Fruit fly (Drosophila melanogaster) whole organism, embryonic: ENCODE results near the gene HipHop.
A peak's percentile ranks its signal among the peaks of the same experiment; 100 is the strongest.

Experiments
- B-H1 ChIP-seq: fragments of 200-800 bp; sonication (Bioruptor generic); IDR thresholded peaks from 3 replicates; pipeline ENCODE4 v1.3.6; 2022; ENCODE audit warnings: missing biosample characterization, missing genetic modification characterization
- CG10565 ChIP-seq: fragments of 200-800 bp; sonication (Bioruptor generic); optimal IDR thresholded peaks from 3 replicates; lab custom pipeline; 2016; ENCODE audit warnings: missing biosample characterization, mild to moderate bottlenecking, missing genetic modification characterization
- CG11247 ChIP-seq: fragments of 200-800 bp; sonication (Bioruptor generic); IDR thresholded peaks from 2 replicates; pipeline ENCODE4 v1.3.6; 2022; ENCODE audit warnings: missing biosample characterization, missing genetic modification characterization
- CG11696 ChIP-seq: fragments of 200-800 bp; sonication (Bioruptor generic); IDR thresholded peaks from 2 replicates; pipeline ENCODE4 v1.3.6; 2022; ENCODE audit warnings: missing biosample characterization, missing genetic modification characterization
- CG12769 ChIP-seq: fragments of 200-800 bp; sonication (Bioruptor generic); optimal IDR thresholded peaks from 2 replicates; lab custom pipeline; 2019; ENCODE audit warnings: missing biosample characterization, mild to moderate bottlenecking, missing genetic modification characterization, moderate library complexity
- CG12942 ChIP-seq: fragments of 200-800 bp; sonication (Bioruptor generic); optimal IDR thresholded peaks from 3 replicates; lab custom pipeline; 2016; ENCODE audit warnings: missing biosample characterization, missing genetic modification characterization
- CG1602 ChIP-seq: fragments of 200-800 bp; sonication (Bioruptor generic); optimal IDR thresholded peaks from 3 replicates; lab custom pipeline; 2016; ENCODE audit warnings: missing biosample characterization, missing genetic modification characterization
- CG17361 ChIP-seq: fragments of 200-800 bp; sonication (Bioruptor generic); IDR thresholded peaks from 3 replicates; pipeline ENCODE4 v1.3.6; 2022; ENCODE audit warnings: missing biosample characterization, missing genetic modification characterization
- CG2129 ChIP-seq: fragments of 200-800 bp; sonication (Bioruptor generic); IDR thresholded peaks from 2 replicates; pipeline ENCODE4 v1.3.6; 2022; ENCODE audit warnings: missing biosample characterization, missing genetic modification characterization; ENCODE audit not compliant: partially characterized antibody
- CG2199 ChIP-seq: fragments of 200-800 bp; sonication (Bioruptor generic); IDR thresholded peaks from 3 replicates; pipeline ENCODE4 v1.3.6; 2022; ENCODE audit warnings: missing biosample characterization, missing genetic modification characterization
- CG3281 ChIP-seq: fragments of 200-800 bp; sonication (Bioruptor generic); optimal IDR thresholded peaks from 3 replicates; lab custom pipeline; 2017; ENCODE audit warnings: missing biosample characterization, mild to moderate bottlenecking, missing genetic modification characterization
- CG33557 ChIP-seq: fragments of 200-800 bp; sonication (Bioruptor generic); optimal IDR thresholded peaks from 2 replicates; lab custom pipeline; 2019; ENCODE audit warnings: missing biosample characterization, mild to moderate bottlenecking, missing genetic modification characterization, moderate library complexity
- CG4282 ChIP-seq: fragments of 200-800 bp; sonication (Bioruptor generic); optimal IDR thresholded peaks from 2 replicates; lab custom pipeline; 2016; ENCODE audit warnings: missing biosample characterization, missing genetic modification characterization
- CG4328 ChIP-seq: fragments of 200-800 bp; sonication (Bioruptor generic); optimal IDR thresholded peaks from 3 replicates; lab custom pipeline; 2017; ENCODE audit warnings: missing biosample characterization, missing genetic modification reagents, missing genetic modification characterization
- CG6254 ChIP-seq: fragments of 200-800 bp; sonication (Bioruptor generic); optimal IDR thresholded peaks from 3 replicates; lab custom pipeline; 2017; ENCODE audit warnings: mild to moderate bottlenecking, missing biosample characterization, missing genetic modification reagents, missing genetic modification characterization
- CG6689 ChIP-seq: fragments of 200-800 bp; sonication (Bioruptor generic); IDR thresholded peaks from 2 replicates; pipeline ENCODE4 v1.3.6; 2022; ENCODE audit warnings: missing biosample characterization, missing genetic modification characterization
- CG7745 ChIP-seq: fragments of 200-800 bp; sonication (Bioruptor generic); optimal IDR thresholded peaks from 2 replicates; lab custom pipeline; 2018; ENCODE audit warnings: missing biosample characterization, mild to moderate bottlenecking, missing genetic modification characterization, moderate library complexity
- CG8089 ChIP-seq: fragments of 200-800 bp; sonication (Bioruptor generic); optimal IDR thresholded peaks from 3 replicates; lab custom pipeline; 2016; ENCODE audit warnings: missing biosample characterization, missing genetic modification characterization
- CG9215 ChIP-seq: fragments of 200-800 bp; sonication (Bioruptor generic); IDR thresholded peaks from 2 replicates; pipeline ENCODE4 v1.3.6; 2022; ENCODE audit warnings: missing biosample characterization, missing genetic modification characterization
- Chrac-16 ChIP-seq: fragments of 200-800 bp; sonication (Bioruptor generic); optimal IDR thresholded peaks from 3 replicates; lab custom pipeline; 2016; ENCODE audit warnings: missing biosample characterization, missing genetic modification characterization
- Deaf1 ChIP-seq: fragments of 200-800 bp; optimal IDR thresholded peaks from 3 replicates; lab custom pipeline; 2019; ENCODE audit warnings: missing biosample characterization, mild to moderate bottlenecking, missing genetic modification characterization, moderate library complexity
- Dek ChIP-seq: fragments of 200-800 bp; sonication (Bioruptor generic); optimal IDR thresholded peaks from 3 replicates; lab custom pipeline; 2019; ENCODE audit warnings: missing biosample characterization, mild to moderate bottlenecking, missing genetic modification characterization, moderate library complexity
- Fer1 ChIP-seq: fragments of 200-800 bp; sonication (Bioruptor generic); optimal IDR thresholded peaks from 2 replicates; lab custom pipeline; 2017; ENCODE audit warnings: missing biosample characterization, mild to moderate bottlenecking, missing genetic modification characterization
- HLH54F ChIP-seq: fragments of 200-800 bp; sonication (Bioruptor generic); optimal IDR thresholded peaks from 3 replicates; lab custom pipeline; 2016; ENCODE audit warnings: missing biosample characterization, missing genetic modification characterization
- Hand ChIP-seq: fragments of 200-800 bp; sonication (Bioruptor generic); optimal IDR thresholded peaks from 2 replicates; lab custom pipeline; 2017; ENCODE audit warnings: mild to moderate bottlenecking, missing biosample characterization, missing genetic modification reagents, missing genetic modification characterization
- MTF-1 ChIP-seq: fragments of 200-800 bp; sonication (Bioruptor generic); optimal IDR thresholded peaks from 2 replicates; lab custom pipeline; 2018; ENCODE audit warnings: missing biosample characterization, mild to moderate bottlenecking, missing genetic modification characterization, borderline replicate concordance
- Mad ChIP-seq: fragments of 200-800 bp; sonication (Bioruptor generic); optimal IDR thresholded peaks from 2 replicates; lab custom pipeline; 2016; ENCODE audit warnings: missing biosample characterization, missing genetic modification characterization
- NK7.1 ChIP-seq: fragments of 200-800 bp; sonication (Bioruptor generic); optimal IDR thresholded peaks from 3 replicates; lab custom pipeline; 2016; ENCODE audit warnings: missing biosample characterization, missing genetic modification characterization
- Nf-YA ChIP-seq: fragments of 200-800 bp; sonication (Bioruptor generic); IDR thresholded peaks from 2 replicates; pipeline ENCODE4 v1.3.6; 2022; ENCODE audit warnings: missing biosample characterization, missing genetic modification characterization
- Oaz ChIP-seq: fragments of 200-800 bp; sonication (Bioruptor generic); IDR thresholded peaks from 2 replicates; pipeline ENCODE4 v1.3.6; 2022; ENCODE audit warnings: missing biosample characterization, missing genetic modification characterization
- Ravus ChIP-seq: fragments of 200-800 bp; sonication (Bioruptor generic); IDR thresholded peaks from 2 replicates; pipeline ENCODE4 v1.3.6; 2022; ENCODE audit warnings: missing biosample characterization, missing genetic modification characterization
- Spps ChIP-seq: fragments of 200-800 bp; sonication (Bioruptor generic); optimal IDR thresholded peaks from 2 replicates; lab custom pipeline; 2018; ENCODE audit warnings: missing biosample characterization, mild to moderate bottlenecking, missing genetic modification characterization
- Tbp ChIP-seq: fragments of >200 bp; optimal IDR thresholded peaks from 2 replicates; lab custom pipeline; 2018; ENCODE audit warnings: missing biosample characterization, missing genetic modification characterization
- ap ChIP-seq: fragments of 200-800 bp; sonication (Bioruptor generic); IDR thresholded peaks from 2 replicates; pipeline ENCODE4 v1.3.6; 2022; ENCODE audit warnings: missing biosample characterization, missing genetic modification characterization
- az2 ChIP-seq: fragments of 200-800 bp; sonication (Bioruptor generic); optimal IDR thresholded peaks from 3 replicates; lab custom pipeline; 2016; ENCODE audit warnings: missing biosample characterization, missing genetic modification characterization
- bsh ChIP-seq, 2 experiments: fragments of 200-800 bp; sonication (Bioruptor generic); optimal IDR thresholded peaks; 2 replicates each; lab custom pipeline; 2017 to 2018; ENCODE audit warnings: mild to moderate bottlenecking in 2 of 2, missing biosample characterization in 2 of 2, missing genetic modification characterization in 2 of 2, moderate library complexity in 1 of 2
- cas ChIP-seq: fragments of 200-800 bp; sonication (Bioruptor generic); IDR thresholded peaks from 2 replicates; pipeline ENCODE4 v1.3.6; 2022; ENCODE audit warnings: missing biosample characterization, missing genetic modification characterization
- chm ChIP-seq: fragments of 200-800 bp; sonication (Bioruptor generic); IDR thresholded peaks from 2 replicates; pipeline ENCODE4 v1.3.6; 2022; ENCODE audit warnings: missing biosample characterization, missing genetic modification characterization
- croc ChIP-seq: fragments of 200-800 bp; sonication (Bioruptor generic); conservative IDR thresholded peaks from 3 replicates; pipeline ENCODE4 v1.3.6; 2022; ENCODE audit warnings: missing biosample characterization, missing genetic modification characterization
- dm ChIP-seq: fragments of 200-800 bp; sonication (Bioruptor generic); optimal IDR thresholded peaks from 3 replicates; lab custom pipeline; 2016; ENCODE audit warnings: missing biosample characterization, missing genetic modification characterization
- gce ChIP-seq: fragments of 200-800 bp; sonication (Bioruptor generic); IDR thresholded peaks from 3 replicates; pipeline ENCODE4 v1.3.6; 2022; ENCODE audit warnings: missing biosample characterization, missing genetic modification characterization
- ind ChIP-seq: fragments of 200-800 bp; sonication (Bioruptor generic); optimal IDR thresholded peaks from 3 replicates; lab custom pipeline; 2016; ENCODE audit warnings: missing biosample characterization, missing genetic modification characterization
- nau ChIP-seq: fragments of 200-800 bp; sonication (Bioruptor generic); optimal IDR thresholded peaks from 3 replicates; lab custom pipeline; 2017; ENCODE audit warnings: missing biosample characterization, mild to moderate bottlenecking, missing genetic modification characterization, missing genetic modification reagents
- row ChIP-seq: fragments of 200-800 bp; sonication (Bioruptor generic); IDR thresholded peaks from 3 replicates; pipeline ENCODE4 v1.3.6; 2022; ENCODE audit warnings: missing biosample characterization, missing genetic modification characterization
- sima ChIP-seq: fragments of 200-800 bp; sonication (Bioruptor generic); optimal IDR thresholded peaks from 2 replicates; lab custom pipeline; 2016; ENCODE audit warnings: missing biosample characterization, missing genetic modification characterization
- so ChIP-seq: fragments of 200-800 bp; sonication (Bioruptor generic); IDR thresholded peaks from 3 replicates; pipeline ENCODE4 v1.3.6; 2022; ENCODE audit warnings: missing biosample characterization, missing genetic modification characterization
- sqz ChIP-seq: fragments of 200-800 bp; sonication (Bioruptor generic); optimal IDR thresholded peaks from 3 replicates; lab custom pipeline; 2018; ENCODE audit warnings: missing biosample characterization, mild to moderate bottlenecking, missing genetic modification characterization
- stwl ChIP-seq: fragments of 200-800 bp; sonication (Bioruptor generic); optimal IDR thresholded peaks from 3 replicates; lab custom pipeline; 2018; ENCODE audit warnings: missing biosample characterization, mild to moderate bottlenecking, missing genetic modification characterization, moderate library complexity
- vnd ChIP-seq: fragments of 200-800 bp; sonication (Bioruptor generic); IDR thresholded peaks from 3 replicates; pipeline ENCODE4 v1.3.6; 2022; ENCODE audit warnings: missing biosample characterization, missing genetic modification characterization; ENCODE audit not compliant: partially characterized antibody
- vvl ChIP-seq: fragments of 200-800 bp; sonication (Bioruptor generic); IDR thresholded peaks from 2 replicates; pipeline ENCODE4 v1.3.6; 2022; ENCODE audit warnings: missing biosample characterization, missing genetic modification characterization
- wor ChIP-seq: fragments of 200-800 bp; sonication (Bioruptor generic); IDR thresholded peaks from 2 replicates; pipeline ENCODE4 v1.3.6; 2022; ENCODE audit warnings: missing biosample characterization, missing genetic modification characterization
- zen2 ChIP-seq: fragments of 200-800 bp; sonication (Bioruptor generic); IDR thresholded peaks from 3 replicates; pipeline ENCODE4 v1.3.6; 2022; ENCODE audit warnings: missing biosample characterization, missing genetic modification characterization; ENCODE audit not compliant: partially characterized antibody

Gene HipHop

DNA sequence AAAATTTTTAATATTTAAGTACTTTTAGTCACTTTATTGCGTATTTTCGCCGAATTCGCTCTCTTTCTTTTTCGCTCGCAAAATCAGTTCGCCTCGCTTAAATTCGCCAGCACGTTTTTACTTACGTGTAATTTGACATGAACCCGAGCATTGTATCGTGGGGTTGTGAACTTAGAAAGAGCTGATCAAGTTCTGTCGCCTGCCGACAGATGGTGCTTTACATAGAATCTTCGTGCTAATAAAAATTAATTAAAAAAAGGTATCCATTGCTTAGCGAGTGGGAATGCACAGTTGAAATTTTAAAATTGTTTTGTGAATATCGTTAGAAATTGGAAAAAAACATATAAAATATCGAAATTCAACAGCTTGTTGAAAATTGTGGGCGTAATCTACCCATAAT is 27.5 kb downstream of the HipHop start (continued):
- TF ChIP-seq CG2129 (GFP tag; lab: Robert Waterston, UW) (no peak), bsh (GFP tag; optimal IDR thresholded peaks at IDR 0.05; lab: Kevin White, UChicago) (no peak), ind (GFP tag; lab: Kevin White, UChicago) (peak; percentile 60), B-H1 (peak; percentile 51; the same call in 1 of the 3 replicates), zen2 (no peak), CG12769 (tag; lab: Kevin White, UChicago) (peak; percentile 65), vnd (GFP tag; lab: Robert Waterston, UW) (no peak), CG10565 (GFP tag; lab: Kevin White, UChicago) (no peak), CG6689 (no peak), chm (GFP tag; lab: Robert Waterston, UW) (no peak), az2 (GFP tag; lab: Kevin White, UChicago) (peak; percentile 78), Hand (GFP tag; lab: Kevin White, UChicago) (no peak), sima (GFP tag; lab: Kevin White, UChicago) (peak; percentile 21), Deaf1 (tag; lab: Kevin White, UChicago) (peak; percentile 40), CG1602 (GFP tag; lab: Kevin White, UChicago) (peak; percentile 21), CG9215 (GFP tag; lab: Robert Waterston, UW) (no peak), croc (GFP tag; lab: Robert Waterston, UW) (0 out of 3 replicates have a peak, but pooled peaks have one; percentile 11), Spps (tag; lab: Kevin White, UChicago) (peak; percentile 37), stwl (tag; lab: Kevin White, UChicago) (peak; percentile 66), CG6254 (GFP tag; lab: Kevin White, UChicago) (no peak), so (GFP tag; lab: Robert Waterston, UW) (no peak), Tbp (GFP tag; lab: Kevin White, UChicago) (no peak), Chrac-16 (GFP tag; lab: Kevin White, UChicago) (peak; percentile 67), NK7.1 (peak; percentile 52), nau (GFP tag; lab: Kevin White, UChicago) (no peak), Nf-YA (GFP tag; lab: Robert Waterston, UW) (no peak), CG12942 (GFP tag; lab: Kevin White, UChicago) (peak; percentile 45), Fer1 (GFP tag; lab: Kevin White, UChicago) (peak; percentile 88), vvl (GFP tag; lab: Robert Waterston, UW) (peak; percentile 82; the same call in 1 of the 2 replicates), dm (GFP tag; lab: Kevin White, UChicago) (peak; percentile 77), CG4328 (peak; percentile 20), Mad (GFP tag; lab: Kevin White, UChicago) (peak; percentile 84), wor (GFP tag; lab: Robert Waterston, UW) (no peak), ap (GFP tag; lab: Robert Waterston, UW) (0 out of 2 replicates have a peak, but pooled peaks have one; percentile 28), Dek (tag; lab: Kevin White, UChicago) (peak; percentile 63), CG33557 (GFP tag; lab: Kevin White, UChicago) (peak; percentile 2), MTF-1 (GFP tag; lab: Kevin White, UChicago) (peak; percentile 10), cas (no peak), CG8089 (GFP tag; lab: Kevin White, UChicago) (peak; percentile 67), CG2199 (GFP tag; lab: Robert Waterston, UW) (peak; percentile 95), sqz (GFP tag; lab: Kevin White, UChicago) (peak; percentile 61), CG17361 (GFP tag; lab: Robert Waterston, UW) (peak; percentile 63; the same call in 1 of the 3 replicates), gce (GFP tag; lab: Robert Waterston, UW) (no peak), CG11696 (GFP tag; lab: Robert Waterston, UW) (no peak), CG7745 (tag; lab: Kevin White, UChicago) (peak; percentile 48), row (GFP tag; lab: Robert Waterston, UW) (no peak), Oaz (GFP tag; lab: Robert Waterston, UW) (no peak), CG4282 (GFP tag; lab: Kevin White, UChicago) (peak; percentile 48), HLH54F (GFP tag; lab: Kevin White, UChicago) (peak; percentile 65), Ravus (no peak), CG3281 (peak; percentile 54), CG11247 (GFP tag; lab: Robert Waterston, UW) (no peak)
